Worm (Caenorhabditis elegans) whole organism, mixed stage, embryonic: ENCODE results near the gene C14E2.11.

ENCODE experiments used
- M03D4.4 ChIP-seq: sonication (generic microtip); optimal IDR thresholded peaks from 2 replicates; lab custom pipeline; 2017; ENCODE audit warnings: mild to moderate bottlenecking, missing genetic modification characterization, missing compliant biosample characterization
- bed-3 ChIP-seq: fragments of 200-800 bp; sonication (Bioruptor generic); optimal IDR thresholded peaks from 3 replicates; lab custom pipeline; 2018; ENCODE audit warnings: mild to moderate bottlenecking, missing genetic modification characterization, moderate library complexity, missing compliant biosample characterization
- blmp-1 ChIP-seq: fragments of 150-350 bp; optimal IDR thresholded peaks from 2 replicates; lab custom pipeline; 2014; ENCODE audit warnings: missing biosample characterization, missing genetic modification characterization
- ceh-43 ChIP-seq: fragments of 200-800 bp; sonication (Bioruptor generic); optimal IDR thresholded peaks from 2 replicates; lab custom pipeline; 2018; ENCODE audit warnings: mild to moderate bottlenecking, missing genetic modification characterization, moderate library complexity, missing compliant biosample characterization
- ceh-83 ChIP-seq: fragments of 200-800 bp; sonication (Bioruptor generic); optimal IDR thresholded peaks from 2 replicates; lab custom pipeline; 2018; ENCODE audit warnings: mild to moderate bottlenecking, missing genetic modification characterization, missing compliant biosample characterization
- ces-1 ChIP-seq: fragments of 150-350 bp; optimal IDR thresholded peaks from 2 replicates; lab custom pipeline; 2014; ENCODE audit warnings: missing biosample characterization, missing genetic modification reagents, missing genetic modification characterization
- cnd-1 ChIP-seq: fragments of 200-800 bp; sonication (Bioruptor generic); optimal IDR thresholded peaks from 2 replicates; lab custom pipeline; 2018; ENCODE audit warnings: mild to moderate bottlenecking, missing genetic modification characterization, missing compliant biosample characterization
- drap-1 ChIP-seq: fragments of 200-800 bp; sonication (Bioruptor generic); optimal IDR thresholded peaks from 3 replicates; lab custom pipeline; 2018; ENCODE audit warnings: mild to moderate bottlenecking, missing genetic modification characterization, missing compliant biosample characterization
- elt-1 ChIP-seq: sonication (generic microtip); optimal IDR thresholded peaks from 2 replicates; lab custom pipeline; 2017; ENCODE audit warnings: missing genetic modification characterization, mild to moderate bottlenecking, missing compliant biosample characterization, antibody characterized with exemption, moderate library complexity, borderline replicate concordance; ENCODE audit not compliant: insufficient read depth
- elt-3 ChIP-seq: fragments of 150-350 bp; optimal IDR thresholded peaks from 2 replicates; lab custom pipeline; 2014; ENCODE audit warnings: missing biosample characterization, missing genetic modification characterization
- flh-1 ChIP-seq: fragments of 200-800 bp; sonication (Bioruptor generic); optimal IDR thresholded peaks from 2 replicates; lab custom pipeline; 2018; ENCODE audit warnings: mild to moderate bottlenecking, missing genetic modification characterization, moderate library complexity, missing compliant biosample characterization
- ham-2 ChIP-seq: fragments of 200-800 bp; sonication (Bioruptor generic); optimal IDR thresholded peaks from 2 replicates; lab custom pipeline; 2018; ENCODE audit warnings: mild to moderate bottlenecking, missing genetic modification characterization, missing compliant biosample characterization
- hlh-1 ChIP-seq: fragments of 150-350 bp; optimal IDR thresholded peaks from 2 replicates; lab custom pipeline; 2014; ENCODE audit warnings: missing biosample characterization, missing genetic modification reagents, missing genetic modification characterization
- lin-13 ChIP-seq: fragments of 150-350 bp; optimal IDR thresholded peaks from 2 replicates; lab custom pipeline; 2014; ENCODE audit warnings: missing biosample characterization, missing genetic modification characterization
- lin-32 ChIP-seq: fragments of 200-800 bp; sonication (Bioruptor generic); optimal IDR thresholded peaks from 2 replicates; lab custom pipeline; 2018; ENCODE audit warnings: mild to moderate bottlenecking, missing genetic modification characterization, missing compliant biosample characterization
- lsy-2 ChIP-seq: fragments of 150-350 bp; optimal IDR thresholded peaks from 2 replicates; lab custom pipeline; 2014; ENCODE audit warnings: missing biosample characterization, missing genetic modification characterization
- mab-5 ChIP-seq: fragments of 150-350 bp; optimal IDR thresholded peaks from 2 replicates; lab custom pipeline; 2014; ENCODE audit warnings: missing biosample characterization, missing genetic modification characterization
- mep-1 ChIP-seq: fragments of 150-350 bp; optimal IDR thresholded peaks from 2 replicates; lab custom pipeline; 2017; ENCODE audit warnings: missing biosample characterization, missing genetic modification reagents, missing genetic modification characterization, inconsistent platforms
- mls-2 ChIP-seq: sonication (generic microtip); optimal IDR thresholded peaks from 2 replicates; lab custom pipeline; 2016; ENCODE audit warnings: mild to moderate bottlenecking, missing genetic modification characterization, moderate library complexity, missing compliant biosample characterization
- nhr-12 ChIP-seq: fragments of 150-350 bp; optimal IDR thresholded peaks from 2 replicates; lab custom pipeline; 2014; ENCODE audit warnings: missing biosample characterization, missing genetic modification characterization
- nhr-2 ChIP-seq: fragments of 150-350 bp; optimal IDR thresholded peaks from 2 replicates; lab custom pipeline; 2014; ENCODE audit warnings: missing biosample characterization, missing genetic modification characterization
- nhr-237 ChIP-seq: fragments of 150-350 bp; optimal IDR thresholded peaks from 2 replicates; lab custom pipeline; 2014; ENCODE audit warnings: missing biosample characterization, missing genetic modification characterization
- nhr-28 ChIP-seq: fragments of 150-350 bp; optimal IDR thresholded peaks from 2 replicates; lab custom pipeline; 2014; ENCODE audit warnings: missing biosample characterization, missing genetic modification characterization
- nhr-76 ChIP-seq: sonication (generic microtip); optimal IDR thresholded peaks from 2 replicates; lab custom pipeline; 2017; ENCODE audit warnings: missing biosample characterization, missing genetic modification characterization
- pha-4 ChIP-seq: fragments of 150-350 bp; optimal IDR thresholded peaks from 2 replicates; lab custom pipeline; 2018; ENCODE audit warnings: missing biosample characterization, missing genetic modification reagents, missing genetic modification characterization
- sem-2 ChIP-seq: fragments of 200-800 bp; sonication (Bioruptor generic); optimal IDR thresholded peaks from 2 replicates; lab custom pipeline; 2018; ENCODE audit warnings: mild to moderate bottlenecking, missing genetic modification characterization, missing compliant biosample characterization
- snpc-4 ChIP-seq: fragments of 150-350 bp; optimal IDR thresholded peaks from 2 replicates; lab custom pipeline; 2014; ENCODE audit warnings: missing biosample characterization, missing genetic modification characterization
- sptf-1 ChIP-seq: sonication (generic microtip); optimal IDR thresholded peaks from 2 replicates; lab custom pipeline; 2017; ENCODE audit warnings: mild to moderate bottlenecking, missing genetic modification characterization, moderate library complexity, missing compliant biosample characterization
- tbx-8 ChIP-seq: fragments of 200-800 bp; sonication (Bioruptor generic); optimal IDR thresholded peaks from 2 replicates; lab custom pipeline; 2018; ENCODE audit warnings: mild to moderate bottlenecking, missing genetic modification characterization, moderate library complexity, missing compliant biosample characterization
- unc-120 ChIP-seq: sonication (generic microtip); optimal IDR thresholded peaks from 2 replicates; lab custom pipeline; 2017; ENCODE audit warnings: missing genetic modification characterization, missing compliant biosample characterization; ENCODE audit not compliant: poor library complexity, severe bottlenecking
- unc-39 ChIP-seq: fragments of 150-350 bp; optimal IDR thresholded peaks from 2 replicates; lab custom pipeline; 2014; ENCODE audit warnings: missing biosample characterization, missing genetic modification characterization
- unc-62 ChIP-seq: fragments of 150-350 bp; optimal IDR thresholded peaks from 2 replicates; lab custom pipeline; 2014; ENCODE audit warnings: missing biosample characterization, missing genetic modification reagents, missing genetic modification characterization
- zip-8 ChIP-seq: fragments of 150-350 bp; optimal IDR thresholded peaks from 2 replicates; lab custom pipeline; 2014; ENCODE audit warnings: missing biosample characterization, missing genetic modification characterization
- ztf-11 ChIP-seq: fragments of 150-350 bp; optimal IDR thresholded peaks from 2 replicates; lab custom pipeline; 2014; ENCODE audit warnings: missing biosample characterization, missing genetic modification characterization

Gene C14E2.11

DNA sequence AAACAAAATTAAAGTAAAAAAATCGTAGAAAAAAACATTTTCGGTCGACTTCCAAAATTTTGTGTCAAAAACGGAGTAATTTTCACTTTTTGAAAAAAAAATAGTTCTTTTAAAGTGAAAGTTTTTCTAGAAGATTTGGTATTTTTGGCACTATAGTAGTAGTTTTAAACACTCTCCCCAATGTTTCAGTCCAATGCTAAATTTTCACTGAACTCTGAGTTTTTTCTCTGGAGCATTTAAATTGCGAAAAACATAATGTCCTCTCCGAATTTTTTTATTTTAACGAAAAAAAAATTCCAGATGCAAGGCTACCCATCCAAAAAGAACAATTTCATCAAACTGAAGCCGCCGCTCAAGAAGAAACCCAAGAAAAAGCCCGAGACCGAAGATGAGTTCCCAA is 14.8 kb downstream of the C14E2.11 start, which contains the start of gene C14E2.7:
TSS of gene C14E2.7 (plus strand) at position 301 of the 400 bp plus-strand sequence.
- TF ChIP-seq unc-120 (tag; lab: Kevin White, UChicago) = no peak
- TF ChIP-seq nhr-2 (tag; lab: Kevin White, UChicago) = no peak

DNA sequence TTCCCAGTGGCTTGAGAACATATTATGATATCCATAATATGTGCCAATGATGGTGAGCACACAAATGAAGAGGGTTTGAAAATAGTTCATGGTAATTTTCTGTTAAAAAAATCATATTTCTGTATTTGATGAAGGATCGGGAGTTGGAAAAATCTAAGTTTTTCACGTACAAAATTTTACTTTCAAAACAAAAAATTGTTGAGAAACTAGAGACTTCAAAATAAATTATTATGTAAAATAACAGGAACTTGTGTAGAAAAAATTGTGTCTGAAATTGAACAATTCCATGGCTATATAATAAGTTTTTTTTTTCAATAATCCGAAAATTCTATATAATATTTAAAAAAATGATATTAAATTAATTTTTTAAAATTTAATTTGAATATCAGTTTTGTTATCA is 20.0 kb downstream of the C14E2.11 start, which contains the start of gene C14E2.4:
TSS of gene C14E2.4 (minus strand) at position 101 of the 400 bp plus-strand sequence.
- TF ChIP-seq unc-120 (tag; lab: Kevin White, UChicago) = no peak
- TF ChIP-seq, all 35 proteins: peak for 0

DNA sequence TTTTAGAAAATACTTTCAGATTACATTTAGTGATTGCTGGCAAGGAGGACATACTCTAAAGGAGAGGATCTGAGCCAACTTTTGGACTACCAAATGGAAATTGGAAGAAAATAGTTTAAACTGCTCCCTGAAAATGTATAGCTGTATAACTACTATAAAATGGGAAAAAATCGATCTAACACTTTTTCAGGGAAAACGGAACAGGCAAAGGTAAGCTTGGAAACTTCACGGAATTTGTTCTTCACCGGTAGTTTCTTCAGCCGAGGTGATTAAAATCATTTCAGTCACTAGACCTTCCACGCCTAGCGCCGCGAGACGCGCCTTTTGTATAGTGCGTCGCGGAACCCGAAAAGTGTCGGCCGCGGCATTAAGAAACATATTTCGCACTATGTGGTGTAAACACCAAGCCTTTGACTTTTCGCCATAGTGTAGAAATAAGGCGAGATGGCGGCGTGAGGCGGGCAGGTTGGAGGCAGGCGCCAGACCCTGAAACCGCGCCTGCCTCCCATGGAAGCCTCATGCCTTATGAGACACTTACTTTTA is 24.1 kb downstream of the C14E2.11 start, which contains the start of gene C14E2.5:
TSS of gene C14E2.5 (minus strand) at position 51 of the 543 bp plus-strand sequence.
- no peak for TF ChIP-seq unc-120 (tag; lab: Kevin White, UChicago)
- no peak for TF ChIP-seq unc-62 (GFP tag; lab: Kevin White, UChicago)
- TF ChIP-seq elt-3 (tag; lab: Kevin White, UChicago) = no peak
- no peak for TF ChIP-seq nhr-237 (tag; lab: Kevin White, UChicago)
- no peak for TF ChIP-seq sptf-1 (tag; lab: Kevin White, UChicago)
- no peak for TF ChIP-seq nhr-28

DNA sequence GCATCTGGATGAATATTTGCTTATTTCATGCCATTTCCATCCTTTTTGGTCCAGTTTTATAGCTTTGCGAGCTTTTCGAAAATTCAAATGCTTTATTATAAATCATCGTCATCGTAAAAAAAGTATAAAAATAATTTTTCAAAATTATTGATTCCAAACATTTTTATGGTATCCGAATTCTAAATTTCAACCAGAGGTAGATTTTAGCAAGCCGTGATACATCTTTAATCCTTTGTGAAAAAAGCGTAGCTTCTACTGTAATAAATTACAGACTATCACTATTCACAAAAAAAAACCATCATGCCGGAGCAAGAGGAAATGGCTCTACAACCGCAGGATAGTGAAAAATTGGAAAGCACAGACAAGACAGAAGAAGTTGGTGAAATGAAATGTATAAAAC is 24.9 kb downstream of the C14E2.11 start, which contains the start of gene C14E2.1:
TSS of gene C14E2.1 (plus strand) at position 301 of the 400 bp plus-strand sequence.
- TF ChIP-seq mep-1 (tag; lab: Kevin White, UChicago) = no peak
- no peak for TF ChIP-seq elt-1
- no peak for TF ChIP-seq lin-13 (tag; lab: Kevin White, UChicago)
- TF ChIP-seq lin-32 (GFP tag; lab: Kevin White, UChicago) = no peak
- no peak for TF ChIP-seq nhr-2 (tag; lab: Kevin White, UChicago)
- TF ChIP-seq pha-4 (tag; lab: Kevin White, UChicago) = no peak
- no peak for TF ChIP-seq ztf-11 (tag; lab: Kevin White, UChicago)
- no peak for TF ChIP-seq bed-3 (GFP tag; lab: Kevin White, UChicago)
- TF ChIP-seq ceh-83 (GFP tag; lab: Kevin White, UChicago) = no peak
- TF ChIP-seq ceh-43 (GFP tag; lab: Kevin White, UChicago) = no peak
- no peak for TF ChIP-seq snpc-4 (tag; lab: Kevin White, UChicago)
- no peak for TF ChIP-seq blmp-1 (tag; lab: Kevin White, UChicago)
- no peak for TF ChIP-seq ces-1 (GFP tag; lab: Kevin White, UChicago)
- TF ChIP-seq lsy-2 (tag; lab: Kevin White, UChicago) = no peak
- TF ChIP-seq mls-2 = no peak
- TF ChIP-seq nhr-28 = no peak
- no peak for TF ChIP-seq ham-2 (GFP tag; lab: Kevin White, UChicago)
- TF ChIP-seq, all 35 proteins: peak for 0

DNA sequence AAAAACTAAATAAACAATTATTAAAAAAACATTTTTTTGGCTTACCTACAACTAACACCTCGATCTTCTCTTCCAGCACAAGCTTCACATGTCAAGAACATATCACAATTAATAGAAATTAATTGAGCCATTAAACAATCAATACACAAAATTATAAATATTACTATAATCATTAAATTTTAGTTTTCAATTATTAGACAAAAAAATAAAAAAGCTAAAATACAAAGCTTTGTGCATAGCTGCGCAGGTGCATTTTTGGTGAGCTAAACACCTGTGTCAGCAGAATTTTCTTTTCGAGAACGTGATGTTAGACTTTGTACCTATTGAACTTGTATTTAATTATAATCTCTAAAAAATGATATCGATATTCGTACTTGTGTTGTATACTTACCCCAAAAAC is 28.7 kb downstream of the C14E2.11 start, which contains the start of gene C14E2.6:
TSS of gene C14E2.6 (minus strand) at position 101 of the 400 bp plus-strand sequence.
- no peak for TF ChIP-seq zip-8
- TF ChIP-seq, all 35 proteins: peak for 0

DNA sequence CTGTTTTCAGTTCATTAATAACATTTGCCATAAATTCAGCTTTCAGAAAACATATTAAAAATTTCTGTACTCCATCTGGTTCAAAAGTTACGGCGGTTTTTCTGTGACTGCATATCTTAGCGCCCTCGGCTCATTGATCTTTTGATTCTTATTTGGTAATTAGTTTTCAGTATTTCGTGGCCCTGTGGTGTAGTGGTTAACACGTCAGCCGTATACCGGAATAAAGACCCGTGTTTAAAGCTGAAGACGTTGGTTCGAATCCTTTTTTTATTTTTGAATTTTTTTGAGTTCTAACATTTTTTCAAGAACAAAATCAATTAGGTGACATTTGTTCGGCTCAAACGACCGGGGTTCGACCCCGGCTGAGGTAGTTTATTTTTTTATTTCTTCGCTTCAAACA is 29.2 kb downstream of the C14E2.11 start:
- TF ChIP-seq pha-4 (tag; lab: Kevin White, UChicago) = no peak
- no peak for TF ChIP-seq ces-1 (GFP tag; lab: Kevin White, UChicago)
- no peak for TF ChIP-seq tbx-8 (GFP tag; lab: Kevin White, UChicago)
- no peak for TF ChIP-seq nhr-28
- TF ChIP-seq nhr-12 (tag; lab: Kevin White, UChicago) = no peak
- no peak for TF ChIP-seq nhr-2 (tag; lab: Kevin White, UChicago)
- TF ChIP-seq mab-5 (tag; lab: Kevin White, UChicago) = no peak

DNA sequence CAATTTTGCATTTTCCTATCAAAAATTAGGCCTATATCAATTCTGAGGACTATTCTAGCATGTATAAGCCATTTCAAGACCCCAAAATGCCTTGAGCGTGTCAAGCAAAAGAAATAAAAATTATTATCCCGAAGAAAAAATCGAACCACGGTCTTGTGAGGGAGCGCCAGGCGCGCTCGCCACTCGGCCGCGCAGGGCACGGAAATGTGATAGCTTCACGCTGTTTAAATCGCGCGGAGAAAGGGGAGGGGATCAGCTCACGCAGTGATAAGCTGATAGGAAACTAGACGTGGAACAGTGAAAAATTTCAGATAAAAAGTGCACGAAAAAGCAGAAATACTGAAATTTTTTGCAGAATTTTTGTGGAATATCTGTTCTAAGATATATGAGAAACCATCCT is 36.4 kb downstream of the C14E2.11 start:
- TF ChIP-seq M03D4.4 (tag; lab: Kevin White, UChicago) (peak; percentile 77), cnd-1 (peak; percentile 73), sem-2 (GFP tag; lab: Kevin White, UChicago) (peak; percentile 46), ceh-83 (GFP tag; lab: Kevin White, UChicago) (peak; percentile 75), unc-39 (tag; lab: Kevin White, UChicago) (no peak), tbx-8 (GFP tag; lab: Kevin White, UChicago) (peak; percentile 8), mls-2 (peak; percentile 59), ham-2 (GFP tag; lab: Kevin White, UChicago) (peak; percentile 62), unc-120 (tag; lab: Kevin White, UChicago) (peak; percentile 33), sptf-1 (tag; lab: Kevin White, UChicago) (peak; percentile 86), bed-3 (GFP tag; lab: Kevin White, UChicago) (peak; percentile 64), lin-13 (tag; lab: Kevin White, UChicago) (no peak), lin-32 (GFP tag; lab: Kevin White, UChicago) (peak; percentile 66), elt-1 (no peak), flh-1 (GFP tag; lab: Kevin White, UChicago) (peak; percentile 2), blmp-1 (tag; lab: Kevin White, UChicago) (no peak), pha-4 (tag; lab: Kevin White, UChicago) (no peak), hlh-1 (tag; lab: Kevin White, UChicago) (peak; percentile 6), mep-1 (tag; lab: Kevin White, UChicago) (no peak), nhr-76 (no peak), ztf-11 (tag; lab: Kevin White, UChicago) (no peak), nhr-237 (tag; lab: Kevin White, UChicago) (no peak), ceh-43 (GFP tag; lab: Kevin White, UChicago) (peak; percentile 65), drap-1 (GFP tag; lab: Kevin White, UChicago) (peak; percentile 77)
- TF ChIP-seq, all 35 proteins: peak for 15
